Fruit fly (Drosophila melanogaster) whole organism, embryonic: ENCODE results near the gene Sulf1.

ENCODE experiments used
- Abd-B ChIP-seq: fragments of 200-800 bp; sonication (Bioruptor generic); optimal IDR thresholded peaks from 2 replicates; lab custom pipeline; 2018; ENCODE audit warnings: missing biosample characterization, mild to moderate bottlenecking, missing genetic modification characterization, moderate library complexity
- Atf3 ChIP-seq: fragments of 200-800 bp; sonication (Bioruptor generic); optimal IDR thresholded peaks from 3 replicates; lab custom pipeline; 2016; ENCODE audit warnings: missing biosample characterization, missing genetic modification characterization
- Bdp1 ChIP-seq: fragments of 200-800 bp; sonication (Bioruptor generic); optimal IDR thresholded peaks from 3 replicates; lab custom pipeline; 2016; ENCODE audit warnings: missing biosample characterization, missing genetic modification characterization
- Bgb ChIP-seq: fragments of 200-800 bp; sonication (Bioruptor generic); IDR thresholded peaks from 2 replicates; pipeline ENCODE4 v1.3.6; 2022; ENCODE audit warnings: missing biosample characterization, missing genetic modification characterization; ENCODE audit not compliant: partially characterized antibody
- Bteb2 ChIP-seq: fragments of 200-800 bp; sonication (Bioruptor generic); optimal IDR thresholded peaks from 2 replicates; lab custom pipeline; 2016; ENCODE audit warnings: missing biosample characterization, missing genetic modification characterization
- CG10147 ChIP-seq: fragments of 200-800 bp; sonication (Bioruptor generic); optimal IDR thresholded peaks from 2 replicates; lab custom pipeline; 2019; ENCODE audit warnings: missing biosample characterization, mild to moderate bottlenecking, missing genetic modification characterization, moderate library complexity
- CG11504 ChIP-seq: fragments of 200-800 bp; sonication (Bioruptor generic); optimal IDR thresholded peaks from 3 replicates; lab custom pipeline; 2019; ENCODE audit warnings: missing biosample characterization, mild to moderate bottlenecking, missing genetic modification characterization, moderate library complexity
- CG11696 ChIP-seq: fragments of 200-800 bp; sonication (Bioruptor generic); IDR thresholded peaks from 2 replicates; pipeline ENCODE4 v1.3.6; 2022; ENCODE audit warnings: missing biosample characterization, missing genetic modification characterization
- CG12391 ChIP-seq: fragments of 200-800 bp; sonication (Bioruptor generic); optimal IDR thresholded peaks from 3 replicates; lab custom pipeline; 2018; ENCODE audit warnings: missing biosample characterization, mild to moderate bottlenecking, missing genetic modification characterization, moderate library complexity
- CG12769 ChIP-seq: fragments of 200-800 bp; sonication (Bioruptor generic); optimal IDR thresholded peaks from 2 replicates; lab custom pipeline; 2019; ENCODE audit warnings: missing biosample characterization, mild to moderate bottlenecking, missing genetic modification characterization, moderate library complexity
- CG14441 ChIP-seq: fragments of 200-800 bp; sonication (Bioruptor generic); IDR thresholded peaks from 2 replicates; pipeline ENCODE4 v1.3.6; 2022; ENCODE audit warnings: missing biosample characterization, missing genetic modification characterization
- CG15269 ChIP-seq: fragments of 200-800 bp; sonication (Bioruptor generic); optimal IDR thresholded peaks from 2 replicates; lab custom pipeline; 2018; ENCODE audit warnings: missing biosample characterization, mild to moderate bottlenecking, missing genetic modification characterization, moderate library complexity
- CG1647 ChIP-seq: fragments of 200-800 bp; sonication (Bioruptor generic); optimal IDR thresholded peaks from 3 replicates; lab custom pipeline; 2016; ENCODE audit warnings: missing biosample characterization, missing genetic modification characterization
- CG17328 ChIP-seq: fragments of 200-800 bp; sonication (Bioruptor generic); IDR thresholded peaks from 2 replicates; pipeline ENCODE4 v1.3.6; 2022; ENCODE audit warnings: missing biosample characterization, missing genetic modification characterization
- CG17359 ChIP-seq: fragments of 200-800 bp; sonication (Bioruptor generic); optimal IDR thresholded peaks from 3 replicates; lab custom pipeline; 2018; ENCODE audit warnings: missing biosample characterization, mild to moderate bottlenecking, missing genetic modification characterization, moderate library complexity
- CG17612 ChIP-seq: fragments of 200-800 bp; sonication (Bioruptor generic); IDR thresholded peaks from 2 replicates; pipeline ENCODE4 v1.3.6; 2022; ENCODE audit warnings: missing biosample characterization, missing genetic modification characterization
- CG2129 ChIP-seq: fragments of 200-800 bp; sonication (Bioruptor generic); IDR thresholded peaks from 2 replicates; pipeline ENCODE4 v1.3.6; 2022; ENCODE audit warnings: missing biosample characterization, missing genetic modification characterization; ENCODE audit not compliant: partially characterized antibody
- CG3838 ChIP-seq: fragments of 200-800 bp; sonication (Bioruptor generic); optimal IDR thresholded peaks from 3 replicates; lab custom pipeline; 2016; ENCODE audit warnings: missing biosample characterization, missing genetic modification characterization
- CG42726 ChIP-seq: fragments of 200-800 bp; sonication (Bioruptor generic); IDR thresholded peaks from 2 replicates; pipeline ENCODE4 v1.3.6; 2022; ENCODE audit warnings: missing biosample characterization, missing genetic modification characterization; ENCODE audit not compliant: partially characterized antibody
- CG4707 ChIP-seq: fragments of 200-800 bp; sonication (Bioruptor generic); optimal IDR thresholded peaks from 2 replicates; lab custom pipeline; 2018; ENCODE audit warnings: missing biosample characterization, mild to moderate bottlenecking, missing genetic modification characterization, moderate library complexity
- CG7271 ChIP-seq: fragments of 200-800 bp; sonication (Bioruptor generic); optimal IDR thresholded peaks from 2 replicates; lab custom pipeline; 2018; ENCODE audit warnings: missing biosample characterization, mild to moderate bottlenecking, missing genetic modification characterization, moderate library complexity
- CG8281 ChIP-seq: fragments of 200-800 bp; sonication (Bioruptor generic); optimal IDR thresholded peaks from 2 replicates; lab custom pipeline; 2018; ENCODE audit warnings: missing biosample characterization, mild to moderate bottlenecking, missing genetic modification characterization, moderate library complexity
- CG9215 ChIP-seq: fragments of 200-800 bp; sonication (Bioruptor generic); IDR thresholded peaks from 2 replicates; pipeline ENCODE4 v1.3.6; 2022; ENCODE audit warnings: missing biosample characterization, missing genetic modification characterization
- Deaf1 ChIP-seq: fragments of 200-800 bp; optimal IDR thresholded peaks from 3 replicates; lab custom pipeline; 2019; ENCODE audit warnings: missing biosample characterization, mild to moderate bottlenecking, missing genetic modification characterization, moderate library complexity
- Drgx ChIP-seq: fragments of 200-800 bp; sonication (Bioruptor generic); IDR thresholded peaks from 2 replicates; pipeline ENCODE4 v1.3.6; 2022; ENCODE audit warnings: missing biosample characterization, missing genetic modification characterization
- E2f2 ChIP-seq: fragments of 200-800 bp; sonication (Bioruptor generic); IDR thresholded peaks from 2 replicates; pipeline ENCODE4 v1.3.6; 2022; ENCODE audit warnings: missing biosample characterization, missing genetic modification characterization
- Fer1 ChIP-seq: fragments of 200-800 bp; sonication (Bioruptor generic); optimal IDR thresholded peaks from 2 replicates; lab custom pipeline; 2017; ENCODE audit warnings: missing biosample characterization, mild to moderate bottlenecking, missing genetic modification characterization
- Fer2 ChIP-seq: fragments of 200-800 bp; sonication (Bioruptor generic); optimal IDR thresholded peaks from 2 replicates; lab custom pipeline; 2018; ENCODE audit warnings: missing biosample characterization, mild to moderate bottlenecking, missing genetic modification characterization, moderate library complexity
- GATAe ChIP-seq: fragments of 200-800 bp; sonication (Bioruptor generic); conservative IDR thresholded peaks from 2 replicates; pipeline ENCODE4 v1.3.6; 2022; ENCODE audit warnings: missing biosample characterization, missing genetic modification characterization
- Gsc ChIP-seq: fragments of 200-800 bp; sonication (Bioruptor generic); IDR thresholded peaks from 2 replicates; pipeline ENCODE4 v1.3.6; 2022; ENCODE audit warnings: missing biosample characterization, missing genetic modification characterization
- Hey ChIP-seq: fragments of 200-800 bp; sonication (Bioruptor generic); optimal IDR thresholded peaks from 3 replicates; lab custom pipeline; 2018; ENCODE audit warnings: missing biosample characterization, mild to moderate bottlenecking, missing genetic modification characterization
- HmgZ ChIP-seq: fragments of 200-800 bp; sonication (Bioruptor generic); optimal IDR thresholded peaks from 2 replicates; lab custom pipeline; 2018; ENCODE audit warnings: missing biosample characterization, mild to moderate bottlenecking, missing genetic modification characterization
- Hmr ChIP-seq: fragments of 200-800 bp; sonication (Bioruptor generic); optimal IDR thresholded peaks from 3 replicates; lab custom pipeline; 2017; ENCODE audit warnings: mild to moderate bottlenecking, missing biosample characterization, missing genetic modification reagents, missing genetic modification characterization
- Hr39 ChIP-seq: fragments of >200 bp; optimal IDR thresholded peaks from 2 replicates; lab custom pipeline; 2017
- Lhr ChIP-seq: fragments of 200-800 bp; sonication (Bioruptor generic); optimal IDR thresholded peaks from 3 replicates; lab custom pipeline; 2017; ENCODE audit warnings: mild to moderate bottlenecking, missing biosample characterization, missing genetic modification reagents, missing genetic modification characterization
- MESR4 ChIP-seq: fragments of 200-800 bp; sonication (Bioruptor generic); optimal IDR thresholded peaks from 2 replicates; lab custom pipeline; 2018; ENCODE audit warnings: missing biosample characterization, mild to moderate bottlenecking, missing genetic modification characterization, moderate library complexity
- Sry-δ ChIP-seq: fragments of 200-800 bp; sonication (Bioruptor generic); optimal IDR thresholded peaks from 2 replicates; lab custom pipeline; 2016; ENCODE audit warnings: missing biosample characterization, missing genetic modification characterization
- Tbp ChIP-seq: fragments of >200 bp; optimal IDR thresholded peaks from 2 replicates; lab custom pipeline; 2018; ENCODE audit warnings: missing biosample characterization, missing genetic modification characterization
- ac ChIP-seq: fragments of 200-800 bp; sonication (Bioruptor generic); optimal IDR thresholded peaks from 3 replicates; lab custom pipeline; 2017; ENCODE audit warnings: missing biosample characterization, mild to moderate bottlenecking, missing genetic modification characterization
- al ChIP-seq: fragments of 200-800 bp; sonication (Bioruptor generic); IDR thresholded peaks from 2 replicates; pipeline ENCODE4 v1.3.6; 2022; ENCODE audit warnings: missing biosample characterization, missing genetic modification characterization
- chinmo ChIP-seq: fragments of 200-800 bp; sonication (Bioruptor generic); IDR thresholded peaks from 4 replicates; pipeline ENCODE4 v1.3.6; 2022; ENCODE audit warnings: missing biosample characterization, missing genetic modification characterization; ENCODE audit not compliant: partially characterized antibody
- chn ChIP-seq: fragments of 200-800 bp; sonication (Bioruptor generic); optimal IDR thresholded peaks from 2 replicates; lab custom pipeline; 2016; ENCODE audit warnings: missing biosample characterization, missing genetic modification characterization
- esg ChIP-seq: fragments of 200-800 bp; sonication (Bioruptor generic); conservative IDR thresholded peaks from 2 replicates; pipeline ENCODE4 v1.3.6; 2022; ENCODE audit warnings: missing biosample characterization, missing genetic modification characterization
- gcm2 ChIP-seq: fragments of 200-800 bp; sonication (Bioruptor generic); optimal IDR thresholded peaks from 2 replicates; lab custom pipeline; 2016; ENCODE audit warnings: missing biosample characterization, missing genetic modification characterization
- jigr1 ChIP-seq: fragments of 200-800 bp; sonication (Bioruptor generic); IDR thresholded peaks from 3 replicates; pipeline ENCODE4 v1.3.6; 2022; ENCODE audit warnings: missing biosample characterization, missing genetic modification characterization
- kay ChIP-seq: fragments of 200-800 bp; sonication (Bioruptor generic); optimal IDR thresholded peaks from 2 replicates; lab custom pipeline; 2016; ENCODE audit warnings: missing biosample characterization, missing genetic modification characterization
- odd ChIP-seq: fragments of 200-800 bp; sonication (Bioruptor generic); optimal IDR thresholded peaks from 2 replicates; lab custom pipeline; 2017; ENCODE audit warnings: missing biosample characterization, mild to moderate bottlenecking, missing genetic modification characterization
- pb ChIP-seq: fragments of 200-800 bp; sonication (Bioruptor generic); optimal IDR thresholded peaks from 3 replicates; lab custom pipeline; 2016; ENCODE audit warnings: missing biosample characterization, missing genetic modification characterization
- pum ChIP-seq: fragments of 200-800 bp; sonication (Bioruptor generic); optimal IDR thresholded peaks from 2 replicates; lab custom pipeline; 2016; ENCODE audit warnings: missing biosample characterization, missing genetic modification characterization
- sens ChIP-seq: fragments of 200-800 bp; sonication (Bioruptor generic); peaks from one replicate; lab custom pipeline; 2016; ENCODE audit warnings: missing biosample characterization, missing genetic modification characterization
- sqz ChIP-seq: fragments of 200-800 bp; sonication (Bioruptor generic); optimal IDR thresholded peaks from 3 replicates; lab custom pipeline; 2018; ENCODE audit warnings: missing biosample characterization, mild to moderate bottlenecking, missing genetic modification characterization
- sr ChIP-seq: fragments of 200-800 bp; sonication (Bioruptor generic); IDR thresholded peaks from 3 replicates; pipeline ENCODE4 v1.3.6; 2022; ENCODE audit warnings: missing biosample characterization, missing genetic modification characterization

Gene Sulf1

DNA sequence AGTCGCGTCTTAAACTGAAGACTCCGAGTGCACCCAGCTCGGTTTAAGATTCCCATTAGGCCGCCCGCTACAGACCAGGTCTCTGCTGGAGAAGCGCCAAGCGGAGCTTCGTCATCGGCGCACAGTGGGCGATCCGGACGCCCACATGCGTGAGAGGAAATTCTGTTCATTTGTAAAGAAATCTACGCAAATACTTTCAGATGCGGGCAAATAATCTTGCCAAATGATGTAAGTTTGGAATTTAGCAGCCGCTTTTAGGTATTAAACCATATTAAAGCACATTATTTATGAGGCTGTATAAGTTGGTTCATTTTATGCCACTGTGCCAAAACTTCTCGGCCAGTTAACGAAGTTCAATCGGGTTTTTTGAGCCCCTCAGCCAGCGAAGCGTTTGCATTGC is 28.9 kb upstream of the Sulf1 start, which contains the start of gene js (continued):
- no peak for TF ChIP-seq Hmr (GFP tag; lab: Kevin White, UChicago)
- no peak for TF ChIP-seq sqz (GFP tag; lab: Kevin White, UChicago)
- TF ChIP-seq GATAe (GFP tag; lab: Robert Waterston, UW) = no peak
- TF ChIP-seq Atf3 (GFP tag; lab: Kevin White, UChicago) = no peak
- TF ChIP-seq gcm2 (GFP tag; lab: Kevin White, UChicago) = no peak
- TF ChIP-seq chn (GFP tag; lab: Kevin White, UChicago) = no peak
- peak; percentile 57 for TF ChIP-seq CG11504 (tag; lab: Kevin White, UChicago)
- 0 out of 2 replicates have a peak, but pooled peaks have one; percentile 34 for TF ChIP-seq CG11696
- TF ChIP-seq CG12769 (tag; lab: Kevin White, UChicago) = peak; percentile 16
- TF ChIP-seq CG9215 (GFP tag; lab: Robert Waterston, UW) = no peak
- TF ChIP-seq Bdp1 (GFP tag; lab: Kevin White, UChicago) = no peak
- no peak for TF ChIP-seq CG17328
- no peak for TF ChIP-seq CG8281
- no peak for TF ChIP-seq sr
- no peak for TF ChIP-seq MESR4 (GFP tag; lab: Kevin White, UChicago)
- TF ChIP-seq CG12391 (tag; lab: Kevin White, UChicago) = peak; percentile 7
- no peak for TF ChIP-seq Hey
- TF ChIP-seq odd (GFP tag; lab: Kevin White, UChicago) = no peak
- no peak for TF ChIP-seq CG17359
- TF ChIP-seq CG14441 (GFP tag; lab: Robert Waterston, UW) = no peak
- TF ChIP-seq E2f2 (GFP tag; lab: Robert Waterston, UW) = peak; percentile 21; the same call in 1 of the 2 replicates
- TF ChIP-seq kay (GFP tag; lab: Kevin White, UChicago) = no peak
- peak; percentile 25 for TF ChIP-seq CG4707 (GFP tag; lab: Kevin White, UChicago)
- no peak for TF ChIP-seq Sry-δ (GFP tag; lab: Kevin White, UChicago)
- no peak for TF ChIP-seq CG17612 (GFP tag; lab: Robert Waterston, UW)
- no peak for TF ChIP-seq Tbp (GFP tag; lab: Kevin White, UChicago)
- no peak for TF ChIP-seq CG42726
- TF ChIP-seq Hr39 (lab: Kevin White, UChicago) = no peak
- TF ChIP-seq CG7271 (tag; lab: Kevin White, UChicago) = no peak
- TF ChIP-seq Fer2 = no peak
- TF ChIP-seq CG3838 (GFP tag; lab: Kevin White, UChicago) = no peak
- TF ChIP-seq sens = peak; percentile 49
- TF ChIP-seq CG15269 (tag; lab: Kevin White, UChicago) = peak; percentile 58
- no peak for TF ChIP-seq pum (GFP tag; lab: Kevin White, UChicago)
- no peak for TF ChIP-seq CG1647
- no peak for TF ChIP-seq pb
- TF ChIP-seq Bteb2 = no peak
- peak; percentile 76 for TF ChIP-seq Drgx
- TF ChIP-seq Fer1 (GFP tag; lab: Kevin White, UChicago) = no peak
- TF ChIP-seq ac (GFP tag; lab: Kevin White, UChicago) = no peak
- TF ChIP-seq CG10147 (GFP tag; lab: Kevin White, UChicago) = no peak
- 0 out of 4 replicates have a peak, but pooled peaks have one; percentile 15 for TF ChIP-seq chinmo (GFP tag; lab: Robert Waterston, UW)
- TF ChIP-seq esg (GFP tag; lab: Robert Waterston, UW) = 0 out of 2 replicates have a peak, but pooled peaks have one; percentile 14
- no peak for TF ChIP-seq jigr1 (GFP tag; lab: Robert Waterston, UW)
- no peak for TF ChIP-seq Lhr (GFP tag; lab: Kevin White, UChicago)
- no peak for TF ChIP-seq al (GFP tag; lab: Robert Waterston, UW)
- TF ChIP-seq Abd-B (GFP tag; lab: Kevin White, UChicago) = no peak
- no peak for TF ChIP-seq Bgb (GFP tag; lab: Robert Waterston, UW)
- no peak for TF ChIP-seq CG2129 (GFP tag; lab: Robert Waterston, UW)
- TF ChIP-seq Deaf1 (tag; lab: Kevin White, UChicago) = peak; percentile 83
- no peak for TF ChIP-seq HmgZ (tag; lab: Kevin White, UChicago)
- TF ChIP-seq Gsc = no peak
